Fruit fly (Drosophila melanogaster) whole organism, adult: ENCODE results near the gene Zpr1.

Experiments
- CG11617 ChIP-seq: fragments of 200-800 bp; sonication (Bioruptor generic); optimal IDR thresholded peaks from 2 replicates; lab custom pipeline; 2017; ENCODE audit warnings: mild to moderate bottlenecking, missing biosample characterization, missing genetic modification reagents, missing genetic modification characterization
- CG12768 ChIP-seq: fragments of 200-800 bp; sonication (Bioruptor generic); optimal IDR thresholded peaks from 2 replicates; lab custom pipeline; 2017; ENCODE audit warnings: missing biosample characterization, missing genetic modification characterization, mild to moderate bottlenecking, moderate library complexity, missing genetic modification reagents
- CG14711 ChIP-seq: fragments of 200-800 bp; sonication (Bioruptor generic); optimal IDR thresholded peaks from 2 replicates; lab custom pipeline; 2018; ENCODE audit warnings: missing biosample characterization, mild to moderate bottlenecking, missing genetic modification characterization, moderate library complexity
- CG1620 ChIP-seq: fragments of 200-800 bp; sonication (Bioruptor generic); optimal IDR thresholded peaks from 2 replicates; lab custom pipeline; 2016; ENCODE audit warnings: missing biosample characterization, missing genetic modification characterization
- CG33017 ChIP-seq: fragments of 200-800 bp; sonication (Bioruptor generic); optimal IDR thresholded peaks from 2 replicates; lab custom pipeline; 2018; ENCODE audit warnings: missing biosample characterization, mild to moderate bottlenecking, missing genetic modification characterization, moderate library complexity
- CG5204 ChIP-seq: fragments of 200-800 bp; sonication (Bioruptor generic); optimal IDR thresholded peaks from 2 replicates; lab custom pipeline; 2016; ENCODE audit warnings: missing biosample characterization, missing genetic modification characterization
- CG7045 ChIP-seq: fragments of 200-800 bp; sonication (Bioruptor generic); optimal IDR thresholded peaks from 2 replicates; lab custom pipeline; 2017; ENCODE audit warnings: missing biosample characterization, mild to moderate bottlenecking, missing genetic modification characterization
- CG7101 ChIP-seq: fragments of 200-800 bp; sonication (Bioruptor generic); optimal IDR thresholded peaks from 2 replicates; lab custom pipeline; 2018; ENCODE audit warnings: missing biosample characterization, mild to moderate bottlenecking, missing genetic modification characterization, moderate library complexity
- Clk ChIP-seq: fragments of 200-800 bp; sonication (Bioruptor generic); optimal IDR thresholded peaks from 2 replicates; lab custom pipeline; 2017; ENCODE audit warnings: missing biosample characterization, missing genetic modification characterization
- Crg-1 ChIP-seq: fragments of 200-800 bp; sonication (Bioruptor generic); optimal IDR thresholded peaks from 2 replicates; lab custom pipeline; 2016; ENCODE audit warnings: missing biosample characterization, missing genetic modification characterization
- Hr96 ChIP-seq: fragments of 200-800 bp; sonication (Bioruptor generic); optimal IDR thresholded peaks from 2 replicates; lab custom pipeline; 2016; ENCODE audit warnings: missing biosample characterization, missing genetic modification characterization
- Mnt ChIP-seq: fragments of 200-800 bp; sonication (Bioruptor generic); optimal IDR thresholded peaks from 2 replicates; lab custom pipeline; 2016; ENCODE audit warnings: missing biosample characterization, mild to moderate bottlenecking, missing genetic modification characterization
- bab1 ChIP-seq: fragments of 200-800 bp; sonication (Bioruptor generic); optimal IDR thresholded peaks from 3 replicates; lab custom pipeline; 2019; ENCODE audit warnings: missing biosample characterization, mild to moderate bottlenecking, missing genetic modification characterization, moderate library complexity
- cic ChIP-seq: fragments of 200-800 bp; sonication (Bioruptor generic); optimal IDR thresholded peaks from 2 replicates; lab custom pipeline; 2017; ENCODE audit warnings: missing biosample characterization, mild to moderate bottlenecking, missing genetic modification characterization, moderate library complexity
- cnc ChIP-seq, 2 experiments: fragments of >200 bp; optimal IDR thresholded peaks; 2 replicates each; lab custom pipeline; 2017
- kay ChIP-seq: fragments of 200-800 bp; sonication (Bioruptor generic); peaks from one replicate; lab custom pipeline; 2016; ENCODE audit warnings: missing biosample characterization, missing genetic modification characterization, borderline replicate concordance
- ovo ChIP-seq: fragments of 200-800 bp; sonication (Bioruptor generic); optimal IDR thresholded peaks from 2 replicates; lab custom pipeline; 2016; ENCODE audit warnings: missing biosample characterization, missing genetic modification characterization
- pad ChIP-seq: fragments of 200-800 bp; sonication (Bioruptor generic); optimal IDR thresholded peaks from 3 replicates; lab custom pipeline; 2017; ENCODE audit warnings: missing biosample characterization, missing genetic modification characterization, mild to moderate bottlenecking, moderate library complexity, missing genetic modification reagents
- tj ChIP-seq: fragments of 200-800 bp; sonication (Bioruptor generic); optimal IDR thresholded peaks from 3 replicates; lab custom pipeline; 2017; ENCODE audit warnings: missing biosample characterization, mild to moderate bottlenecking, missing genetic modification characterization, moderate library complexity
- toe ChIP-seq: fragments of 200-800 bp; sonication (Bioruptor generic); optimal IDR thresholded peaks from 2 replicates; lab custom pipeline; 2016; ENCODE audit warnings: missing biosample characterization, missing genetic modification characterization

Gene Zpr1

DNA sequence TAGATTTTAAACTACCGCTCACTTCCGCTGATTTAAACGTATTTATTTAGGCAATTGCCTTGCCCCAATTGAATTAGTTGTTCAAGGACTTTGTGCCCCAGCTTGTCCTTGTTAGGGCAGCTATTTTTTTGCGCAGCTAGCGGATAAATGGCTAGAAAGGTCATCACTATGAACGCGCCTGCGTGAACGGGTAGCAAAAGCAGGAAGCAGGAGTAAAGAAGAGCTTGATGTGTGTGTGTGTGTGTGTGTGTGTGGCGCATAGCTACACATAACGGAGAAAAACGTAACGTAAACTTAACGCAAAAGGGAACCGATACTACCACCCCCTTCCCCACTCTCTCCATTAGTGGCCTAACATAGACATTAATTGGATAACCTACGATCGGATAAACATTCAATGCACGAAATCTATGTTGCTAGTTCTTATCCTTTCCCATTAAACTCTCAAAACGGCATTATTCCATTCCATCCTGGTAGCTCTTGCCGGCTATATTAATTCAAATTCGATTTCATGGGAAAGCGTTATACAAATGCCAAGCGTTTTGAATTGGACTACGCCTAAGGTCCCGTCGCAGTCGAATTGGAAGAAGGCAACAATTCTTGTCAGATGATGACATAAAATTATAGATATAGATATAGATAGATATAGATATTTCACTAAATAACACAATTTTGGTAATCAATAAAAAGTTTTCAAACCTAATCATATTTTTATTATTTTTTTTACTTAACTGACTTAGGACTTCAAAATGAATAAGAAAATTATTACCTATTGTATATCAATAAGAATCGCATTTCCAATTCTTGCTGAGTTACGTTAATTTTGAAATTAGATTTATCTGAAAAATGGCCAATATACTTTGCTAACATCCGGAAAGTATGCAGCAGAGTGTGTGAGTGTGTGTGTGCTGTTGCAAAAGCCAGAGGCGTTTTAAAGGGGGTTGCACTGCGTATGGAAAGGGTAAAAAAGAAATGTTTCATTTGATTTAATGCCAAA, 2.9 kb upstream of the Zpr1 start:
- TF ChIP-seq cnc (optimal IDR thresholded peaks at IDR 0.05; lab: Kevin White, UChicago) (no peak), tj (GFP tag; lab: Kevin White, UChicago) (no peak), Crg-1 (no peak), toe (GFP tag; lab: Kevin White, UChicago) (no peak), CG11617 (GFP tag; lab: Kevin White, UChicago) (no peak), bab1 (GFP tag; lab: Kevin White, UChicago) (peak; percentile 4), CG7045 (GFP tag; lab: Kevin White, UChicago) (no peak), CG14711 (tag; lab: Kevin White, UChicago) (no peak), cic (GFP tag; lab: Kevin White, UChicago) (no peak), Clk (GFP tag; lab: Kevin White, UChicago) (no peak), CG33017 (no peak), CG12768 (GFP tag; lab: Kevin White, UChicago) (no peak), kay (GFP tag; lab: Kevin White, UChicago) (no peak), CG5204 (no peak), Hr96 (GFP tag; lab: Kevin White, UChicago) (no peak), ovo (no peak), CG1620 (GFP tag; lab: Kevin White, UChicago) (no peak), Mnt (GFP tag; lab: Kevin White, UChicago) (peak; percentile 11), CG7101 (tag; lab: Kevin White, UChicago) (no peak), pad (GFP tag; lab: Kevin White, UChicago) (peak; percentile 93)

DNA sequence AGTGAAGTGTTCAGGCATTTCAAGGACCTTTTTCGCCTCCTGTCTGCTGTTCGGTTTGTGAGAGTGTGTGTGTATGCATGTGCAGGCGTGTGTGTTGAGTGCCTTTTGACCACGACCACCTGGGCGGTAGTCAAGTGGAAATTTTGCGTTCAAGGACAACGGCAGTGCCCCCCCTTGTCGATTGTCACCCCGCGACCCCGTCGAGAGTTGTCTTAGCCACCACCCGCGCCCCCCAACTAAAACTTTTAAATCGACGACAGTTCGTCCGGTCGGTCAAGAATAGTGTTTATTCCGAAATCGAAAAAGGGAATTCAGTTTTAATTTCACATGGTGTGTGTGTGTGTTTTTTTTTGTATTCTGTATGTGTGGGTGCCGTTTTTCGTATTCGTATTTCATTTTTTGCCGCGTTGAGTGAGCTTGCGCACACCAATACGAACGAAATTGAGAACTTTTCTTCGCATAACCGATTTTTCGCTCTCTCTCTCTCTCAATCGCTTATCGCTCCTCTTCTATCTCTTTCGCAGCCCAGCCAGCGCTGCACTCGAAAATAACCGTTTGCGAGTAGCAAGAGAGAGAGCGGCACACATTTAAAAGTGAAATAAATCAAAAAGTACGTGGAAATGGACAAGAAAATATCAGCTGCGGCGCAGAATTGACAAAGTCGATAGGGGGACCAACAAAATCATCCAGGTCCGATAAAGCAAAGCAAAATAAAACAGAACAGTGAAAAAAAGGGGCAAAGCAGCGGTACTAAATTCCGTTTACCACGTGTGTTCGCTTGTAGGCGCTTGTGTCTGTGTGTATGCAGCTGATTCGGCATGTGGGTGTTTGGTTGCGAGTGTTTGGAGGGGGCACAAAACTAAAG, 2.0 kb upstream of the Zpr1 start:
- TF ChIP-seq CG11617 (GFP tag; lab: Kevin White, UChicago) (no peak), CG33017 (no peak), CG12768 (GFP tag; lab: Kevin White, UChicago) (no peak), bab1 (GFP tag; lab: Kevin White, UChicago) (no peak), cnc (optimal IDR thresholded peaks at IDR 0.05; lab: Kevin White, UChicago) (no peak), CG7101 (tag; lab: Kevin White, UChicago) (no peak), tj (GFP tag; lab: Kevin White, UChicago) (peak; percentile 27), toe (GFP tag; lab: Kevin White, UChicago) (no peak), CG14711 (tag; lab: Kevin White, UChicago) (no peak), Crg-1 (no peak), kay (GFP tag; lab: Kevin White, UChicago) (no peak), CG5204 (no peak), CG1620 (GFP tag; lab: Kevin White, UChicago) (no peak), Mnt (GFP tag; lab: Kevin White, UChicago) (peak; percentile 93), cic (GFP tag; lab: Kevin White, UChicago) (peak; percentile 19), pad (GFP tag; lab: Kevin White, UChicago) (peak; percentile 97), ovo (peak; percentile 54), CG7045 (GFP tag; lab: Kevin White, UChicago) (no peak)

DNA sequence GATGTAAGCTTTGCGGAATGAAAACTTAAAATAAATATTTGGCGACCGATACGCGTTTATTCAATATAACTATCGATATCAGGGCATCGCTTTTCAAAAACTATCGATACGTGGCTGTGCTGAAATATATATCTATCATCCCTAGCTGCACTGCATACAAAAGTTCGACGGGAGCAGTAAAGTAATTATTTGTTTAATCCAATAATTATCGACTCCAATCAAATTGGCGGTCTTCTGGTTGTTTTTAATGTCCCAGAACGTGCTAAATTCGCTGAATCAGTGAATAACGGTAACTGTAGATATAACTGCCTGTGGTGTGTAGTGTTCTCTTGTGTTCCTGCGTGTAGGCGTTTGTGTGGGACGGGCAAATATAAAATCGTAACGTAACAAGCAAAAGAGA, 1.2 kb upstream of the Zpr1 start, which contains the start of gene mei-P26:
Gene mei-P26, plus strand, starts transcription at position 146 of the 400 bp plus-strand sequence.
- TF ChIP-seq CG1620 (GFP tag; lab: Kevin White, UChicago) (no peak), kay (GFP tag; lab: Kevin White, UChicago) (no peak), pad (GFP tag; lab: Kevin White, UChicago) (no peak), tj (GFP tag; lab: Kevin White, UChicago) (no peak), CG7045 (GFP tag; lab: Kevin White, UChicago) (no peak), CG14711 (tag; lab: Kevin White, UChicago) (peak; percentile 37), Clk (GFP tag; lab: Kevin White, UChicago) (no peak), Mnt (GFP tag; lab: Kevin White, UChicago) (peak; percentile 37), ovo (peak; percentile 11), cic (GFP tag; lab: Kevin White, UChicago) (no peak), CG11617 (GFP tag; lab: Kevin White, UChicago) (no peak), cnc (optimal IDR thresholded peaks at IDR 0.05; lab: Kevin White, UChicago) (no peak), CG5204 (no peak), CG12768 (GFP tag; lab: Kevin White, UChicago) (no peak), CG7101 (tag; lab: Kevin White, UChicago) (no peak), bab1 (GFP tag; lab: Kevin White, UChicago) (peak; percentile 79), Crg-1 (peak; percentile 10), toe (GFP tag; lab: Kevin White, UChicago) (no peak), Hr96 (GFP tag; lab: Kevin White, UChicago) (no peak), CG33017 (no peak)

DNA sequence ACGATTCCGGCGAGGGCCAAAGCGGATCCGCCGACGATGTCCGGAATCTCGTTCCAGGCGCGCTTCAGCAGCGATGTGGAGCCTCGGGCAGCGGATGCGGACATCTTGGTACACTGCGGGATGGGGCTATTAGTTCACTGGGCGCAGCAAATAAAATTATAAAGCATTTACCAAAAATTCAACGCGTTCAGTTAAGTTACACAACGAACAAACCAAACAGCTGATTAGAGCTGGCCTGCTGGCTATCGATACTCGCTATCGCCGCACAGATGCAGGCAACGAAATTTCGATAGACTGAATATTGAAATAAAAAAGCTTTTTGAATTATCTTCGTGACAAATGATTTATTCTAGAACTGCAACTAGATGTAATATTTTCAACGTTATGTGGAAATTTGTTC, 2.2 kb downstream of the Zpr1 start, which contains the start of gene NdufA3:
Gene NdufA3, minus strand, starts transcription at position 317 of the 400 bp plus-strand sequence.
- TF ChIP-seq bab1 (GFP tag; lab: Kevin White, UChicago) (peak; percentile 80), CG1620 (GFP tag; lab: Kevin White, UChicago) (no peak), Clk (GFP tag; lab: Kevin White, UChicago) (no peak), CG14711 (tag; lab: Kevin White, UChicago) (no peak), Mnt (GFP tag; lab: Kevin White, UChicago) (peak; percentile 10), Crg-1 (no peak)
